Worm (Caenorhabditis elegans) whole organism, mixed stage, embryonic: ENCODE measurements around the gene srh-293.

Experiments used
- M03D4.4 ChIP-seq: sonication (generic microtip); optimal IDR thresholded peaks from 2 replicates; lab custom pipeline; 2017; ENCODE audit warnings: mild to moderate bottlenecking, missing genetic modification characterization, missing compliant biosample characterization
- bed-3 ChIP-seq: fragments of 200-800 bp; sonication (Bioruptor generic); optimal IDR thresholded peaks from 3 replicates; lab custom pipeline; 2018; ENCODE audit warnings: mild to moderate bottlenecking, missing genetic modification characterization, moderate library complexity, missing compliant biosample characterization
- blmp-1 ChIP-seq: fragments of 150-350 bp; optimal IDR thresholded peaks from 2 replicates; lab custom pipeline; 2014; ENCODE audit warnings: missing biosample characterization, missing genetic modification characterization
- ceh-39 ChIP-seq: fragments of 150-350 bp; optimal IDR thresholded peaks from 2 replicates; lab custom pipeline; 2014; ENCODE audit warnings: missing biosample characterization, missing genetic modification characterization
- ceh-43 ChIP-seq: fragments of 200-800 bp; sonication (Bioruptor generic); optimal IDR thresholded peaks from 2 replicates; lab custom pipeline; 2018; ENCODE audit warnings: mild to moderate bottlenecking, missing genetic modification characterization, moderate library complexity, missing compliant biosample characterization
- ceh-83 ChIP-seq: fragments of 200-800 bp; sonication (Bioruptor generic); optimal IDR thresholded peaks from 2 replicates; lab custom pipeline; 2018; ENCODE audit warnings: mild to moderate bottlenecking, missing genetic modification characterization, missing compliant biosample characterization
- ces-1 ChIP-seq: fragments of 150-350 bp; optimal IDR thresholded peaks from 2 replicates; lab custom pipeline; 2014; ENCODE audit warnings: missing biosample characterization, missing genetic modification reagents, missing genetic modification characterization
- drap-1 ChIP-seq: fragments of 200-800 bp; sonication (Bioruptor generic); optimal IDR thresholded peaks from 3 replicates; lab custom pipeline; 2018; ENCODE audit warnings: mild to moderate bottlenecking, missing genetic modification characterization, missing compliant biosample characterization
- elt-1 ChIP-seq: sonication (generic microtip); optimal IDR thresholded peaks from 2 replicates; lab custom pipeline; 2017; ENCODE audit warnings: missing genetic modification characterization, mild to moderate bottlenecking, missing compliant biosample characterization, antibody characterized with exemption, moderate library complexity, borderline replicate concordance; ENCODE audit not compliant: insufficient read depth
- elt-3 ChIP-seq: fragments of 150-350 bp; optimal IDR thresholded peaks from 2 replicates; lab custom pipeline; 2014; ENCODE audit warnings: missing biosample characterization, missing genetic modification characterization
- flh-1 ChIP-seq: fragments of 200-800 bp; sonication (Bioruptor generic); optimal IDR thresholded peaks from 2 replicates; lab custom pipeline; 2018; ENCODE audit warnings: mild to moderate bottlenecking, missing genetic modification characterization, moderate library complexity, missing compliant biosample characterization
- ham-2 ChIP-seq: fragments of 200-800 bp; sonication (Bioruptor generic); optimal IDR thresholded peaks from 2 replicates; lab custom pipeline; 2018; ENCODE audit warnings: mild to moderate bottlenecking, missing genetic modification characterization, missing compliant biosample characterization
- lin-13 ChIP-seq: fragments of 150-350 bp; optimal IDR thresholded peaks from 2 replicates; lab custom pipeline; 2014; ENCODE audit warnings: missing biosample characterization, missing genetic modification characterization
- lin-32 ChIP-seq: fragments of 200-800 bp; sonication (Bioruptor generic); optimal IDR thresholded peaks from 2 replicates; lab custom pipeline; 2018; ENCODE audit warnings: mild to moderate bottlenecking, missing genetic modification characterization, missing compliant biosample characterization
- lsy-2 ChIP-seq: fragments of 150-350 bp; optimal IDR thresholded peaks from 2 replicates; lab custom pipeline; 2014; ENCODE audit warnings: missing biosample characterization, missing genetic modification characterization
- mab-5 ChIP-seq: fragments of 150-350 bp; optimal IDR thresholded peaks from 2 replicates; lab custom pipeline; 2014; ENCODE audit warnings: missing biosample characterization, missing genetic modification characterization
- mep-1 ChIP-seq: fragments of 150-350 bp; optimal IDR thresholded peaks from 2 replicates; lab custom pipeline; 2017; ENCODE audit warnings: missing biosample characterization, missing genetic modification reagents, missing genetic modification characterization, inconsistent platforms
- mls-2 ChIP-seq: sonication (generic microtip); optimal IDR thresholded peaks from 2 replicates; lab custom pipeline; 2016; ENCODE audit warnings: mild to moderate bottlenecking, missing genetic modification characterization, moderate library complexity, missing compliant biosample characterization
- nhr-2 ChIP-seq: fragments of 150-350 bp; optimal IDR thresholded peaks from 2 replicates; lab custom pipeline; 2014; ENCODE audit warnings: missing biosample characterization, missing genetic modification characterization
- nhr-237 ChIP-seq: fragments of 150-350 bp; optimal IDR thresholded peaks from 2 replicates; lab custom pipeline; 2014; ENCODE audit warnings: missing biosample characterization, missing genetic modification characterization
- nhr-28 ChIP-seq: fragments of 150-350 bp; optimal IDR thresholded peaks from 2 replicates; lab custom pipeline; 2014; ENCODE audit warnings: missing biosample characterization, missing genetic modification characterization
- nhr-76 ChIP-seq: sonication (generic microtip); optimal IDR thresholded peaks from 2 replicates; lab custom pipeline; 2017; ENCODE audit warnings: missing biosample characterization, missing genetic modification characterization
- sem-2 ChIP-seq: fragments of 200-800 bp; sonication (Bioruptor generic); optimal IDR thresholded peaks from 2 replicates; lab custom pipeline; 2018; ENCODE audit warnings: mild to moderate bottlenecking, missing genetic modification characterization, missing compliant biosample characterization
- snpc-4 ChIP-seq: fragments of 150-350 bp; optimal IDR thresholded peaks from 2 replicates; lab custom pipeline; 2014; ENCODE audit warnings: missing biosample characterization, missing genetic modification characterization
- sptf-1 ChIP-seq: sonication (generic microtip); optimal IDR thresholded peaks from 2 replicates; lab custom pipeline; 2017; ENCODE audit warnings: mild to moderate bottlenecking, missing genetic modification characterization, moderate library complexity, missing compliant biosample characterization
- tbx-8 ChIP-seq: fragments of 200-800 bp; sonication (Bioruptor generic); optimal IDR thresholded peaks from 2 replicates; lab custom pipeline; 2018; ENCODE audit warnings: mild to moderate bottlenecking, missing genetic modification characterization, moderate library complexity, missing compliant biosample characterization
- unc-120 ChIP-seq: sonication (generic microtip); optimal IDR thresholded peaks from 2 replicates; lab custom pipeline; 2017; ENCODE audit warnings: missing genetic modification characterization, missing compliant biosample characterization; ENCODE audit not compliant: poor library complexity, severe bottlenecking
- unc-39 ChIP-seq: fragments of 150-350 bp; optimal IDR thresholded peaks from 2 replicates; lab custom pipeline; 2014; ENCODE audit warnings: missing biosample characterization, missing genetic modification characterization
- unc-62 ChIP-seq: fragments of 150-350 bp; optimal IDR thresholded peaks from 2 replicates; lab custom pipeline; 2014; ENCODE audit warnings: missing biosample characterization, missing genetic modification reagents, missing genetic modification characterization
- zip-8 ChIP-seq: fragments of 150-350 bp; optimal IDR thresholded peaks from 2 replicates; lab custom pipeline; 2014; ENCODE audit warnings: missing biosample characterization, missing genetic modification characterization
- ztf-11 ChIP-seq: fragments of 150-350 bp; optimal IDR thresholded peaks from 2 replicates; lab custom pipeline; 2014; ENCODE audit warnings: missing biosample characterization, missing genetic modification characterization

Gene srh-293

ce11 chrV:15888751-15889150, 22.8 kb downstream of the srh-293 start, which contains the start of gene cgt-1:
TSS of gene cgt-1 (minus strand) at chrV:15888851.
- TF ChIP-seq ztf-11 (tag; lab: Kevin White, UChicago) (no peak), ceh-39 (tag; lab: Kevin White, UChicago) (no peak)

- no peak for TF ChIP-seq bed-3 (GFP tag; lab: Kevin White, UChicago)
- TF ChIP-seq unc-62: no peak
- TF ChIP-seq sptf-1 (tag; lab: Kevin White, UChicago): no peak
- no peak for TF ChIP-seq lin-32 (GFP tag; lab: Kevin White, UChicago)
Observed at ce11 chrV:15890115-15890514, 24.2 kb downstream of the srh-293 start.

ce11 chrV:15891279-15891678, 25.3 kb downstream of the srh-293 start:
- no peak for TF ChIP-seq ztf-11 (tag; lab: Kevin White, UChicago)
- TF ChIP-seq mep-1: no peak
- TF ChIP-seq ceh-39 (tag; lab: Kevin White, UChicago): no peak
- TF ChIP-seq bed-3 (GFP tag; lab: Kevin White, UChicago): no peak

DNA sequence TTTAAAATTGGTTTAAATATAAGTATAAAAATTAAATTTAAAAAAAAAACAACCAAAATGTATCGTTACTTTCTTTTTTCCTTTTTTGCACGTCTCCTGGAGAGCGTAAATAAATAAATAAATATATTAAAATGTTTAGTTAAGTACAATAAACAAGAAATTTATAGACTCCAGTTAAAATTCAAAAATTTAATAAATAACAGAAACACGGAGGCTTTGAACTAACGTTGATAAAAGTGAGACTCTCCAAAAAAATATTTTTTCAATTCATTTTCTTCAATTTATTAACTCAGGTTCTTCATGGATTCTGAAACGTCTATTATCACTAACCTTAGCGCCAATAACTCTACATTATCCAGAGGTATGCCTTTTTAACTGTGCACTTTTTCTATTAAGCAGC, 25.8 kb downstream of the srh-293 start, which contains the start of gene T06C12.12:
T06C12.12 (plus strand) TSS at position 301 of the 400 bp plus-strand sequence.
- TF ChIP-seq ham-2 (GFP tag; lab: Kevin White, UChicago) (no peak), unc-62 (no peak), ztf-11 (tag; lab: Kevin White, UChicago) (no peak), ces-1 (GFP tag; lab: Kevin White, UChicago) (no peak), mab-5 (tag; lab: Kevin White, UChicago) (no peak), mep-1 (no peak), ceh-39 (tag; lab: Kevin White, UChicago) (no peak), zip-8 (tag; lab: Kevin White, UChicago) (no peak), ceh-43 (no peak), nhr-2 (tag; lab: Kevin White, UChicago) (no peak), blmp-1 (no peak), sptf-1 (tag; lab: Kevin White, UChicago) (no peak), nhr-28 (tag; lab: Kevin White, UChicago) (no peak), lin-32 (GFP tag; lab: Kevin White, UChicago) (no peak), ceh-83 (GFP tag; lab: Kevin White, UChicago) (no peak)

ce11 chrV:15892696-15893095, 26.8 kb downstream of the srh-293 start, which contains the start of gene T06C12.11:
TSS of gene T06C12.11 (plus strand) at chrV:15892996.
- TF ChIP-seq snpc-4 (tag; lab: Kevin White, UChicago): no peak
- TF ChIP-seq elt-3 (tag; lab: Kevin White, UChicago): no peak
- no peak for TF ChIP-seq unc-39 (tag; lab: Kevin White, UChicago)
- no peak for TF ChIP-seq sem-2
- no peak for TF ChIP-seq elt-1 (tag; lab: Kevin White, UChicago)
- TF ChIP-seq mab-5 (tag; lab: Kevin White, UChicago): no peak
- no peak for TF ChIP-seq bed-3 (GFP tag; lab: Kevin White, UChicago)
- TF ChIP-seq M03D4.4 (tag; lab: Kevin White, UChicago): no peak
- no peak for TF ChIP-seq lin-13 (tag; lab: Kevin White, UChicago)

- TF ChIP-seq ham-2 (GFP tag; lab: Kevin White, UChicago): no peak
- no peak for TF ChIP-seq ceh-83 (GFP tag; lab: Kevin White, UChicago)
- TF ChIP-seq mls-2 (tag; lab: Kevin White, UChicago): no peak
- TF ChIP-seq drap-1: no peak
- TF ChIP-seq blmp-1: no peak
- TF ChIP-seq sem-2: no peak
- TF ChIP-seq nhr-2 (tag; lab: Kevin White, UChicago): no peak
- no peak for TF ChIP-seq tbx-8 (GFP tag; lab: Kevin White, UChicago)
- no peak for TF ChIP-seq unc-120 (tag; lab: Kevin White, UChicago)
- no peak for TF ChIP-seq lsy-2 (tag; lab: Kevin White, UChicago)
- no peak for TF ChIP-seq mep-1
- no peak for TF ChIP-seq flh-1 (GFP tag; lab: Kevin White, UChicago)
- TF ChIP-seq nhr-76 (tag; lab: Kevin White, UChicago): no peak
- no peak for TF ChIP-seq elt-1 (tag; lab: Kevin White, UChicago)
- no peak for TF ChIP-seq ceh-39 (tag; lab: Kevin White, UChicago)
- TF ChIP-seq elt-3 (tag; lab: Kevin White, UChicago): no peak
- TF ChIP-seq nhr-237 (tag; lab: Kevin White, UChicago): no peak
- no peak for TF ChIP-seq mab-5 (tag; lab: Kevin White, UChicago)
- no peak for TF ChIP-seq sptf-1 (tag; lab: Kevin White, UChicago)
- no peak for TF ChIP-seq unc-39 (tag; lab: Kevin White, UChicago)
Observed at ce11 chrV:15896671-15897070, 30.7 kb downstream of the srh-293 start, which contains the start of gene nhr-213. TSS of gene nhr-213 (minus strand) at chrV:15896771.
